Fruit fly (Drosophila melanogaster) whole organism, embryonic: ENCODE data around the gene CheB38c.

Source experiments
- Asciz ChIP-seq: fragments of 200-800 bp; sonication (Bioruptor generic); optimal IDR thresholded peaks from 2 replicates; lab custom pipeline; 2017; ENCODE audit warnings: missing biosample characterization, mild to moderate bottlenecking, missing genetic modification characterization, missing genetic modification reagents
- CG11247 ChIP-seq: fragments of 200-800 bp; sonication (Bioruptor generic); IDR thresholded peaks from 2 replicates; pipeline ENCODE4 v1.3.6; 2022; ENCODE audit warnings: missing biosample characterization, missing genetic modification characterization
- CG11504 ChIP-seq: fragments of 200-800 bp; sonication (Bioruptor generic); optimal IDR thresholded peaks from 3 replicates; lab custom pipeline; 2019; ENCODE audit warnings: missing biosample characterization, mild to moderate bottlenecking, missing genetic modification characterization, moderate library complexity
- CG11560 ChIP-seq: fragments of 200-800 bp; sonication (Bioruptor generic); IDR thresholded peaks from 3 replicates; pipeline ENCODE4 v1.3.6; 2022; ENCODE audit warnings: missing biosample characterization, missing genetic modification characterization
- CG13424 ChIP-seq: fragments of 200-800 bp; sonication (Bioruptor generic); optimal IDR thresholded peaks from 2 replicates; lab custom pipeline; 2019; ENCODE audit warnings: missing biosample characterization, mild to moderate bottlenecking, missing genetic modification characterization, moderate library complexity
- CG13624 ChIP-seq: fragments of 200-800 bp; sonication (Bioruptor generic); optimal IDR thresholded peaks from 2 replicates; lab custom pipeline; 2016; ENCODE audit warnings: missing biosample characterization, missing genetic modification characterization
- CG14710 ChIP-seq: fragments of 200-800 bp; sonication (Bioruptor generic); optimal IDR thresholded peaks from 3 replicates; lab custom pipeline; 2019; ENCODE audit warnings: missing biosample characterization, mild to moderate bottlenecking, missing genetic modification characterization, moderate library complexity
- CG14965 ChIP-seq: fragments of 200-800 bp; sonication (Bioruptor generic); optimal IDR thresholded peaks from 2 replicates; lab custom pipeline; 2016; ENCODE audit warnings: missing biosample characterization, missing genetic modification characterization, borderline replicate concordance
- CG15011 ChIP-seq: fragments of 200-800 bp; sonication (Bioruptor generic); optimal IDR thresholded peaks from 3 replicates; lab custom pipeline; 2018; ENCODE audit warnings: missing biosample characterization, mild to moderate bottlenecking, missing genetic modification characterization
- CG17328 ChIP-seq: fragments of 200-800 bp; sonication (Bioruptor generic); IDR thresholded peaks from 2 replicates; pipeline ENCODE4 v1.3.6; 2022; ENCODE audit warnings: missing biosample characterization, missing genetic modification characterization
- CG17385 ChIP-seq: fragments of 200-800 bp; sonication (Bioruptor generic); optimal IDR thresholded peaks from 3 replicates; lab custom pipeline; 2018; ENCODE audit warnings: missing biosample characterization, mild to moderate bottlenecking, missing genetic modification characterization
- CG31365 ChIP-seq: fragments of 200-800 bp; sonication (Bioruptor generic); optimal IDR thresholded peaks from 2 replicates; lab custom pipeline; 2018; ENCODE audit warnings: missing biosample characterization, mild to moderate bottlenecking, missing genetic modification characterization
- CG43689 ChIP-seq: fragments of 200-800 bp; sonication (Bioruptor generic); IDR thresholded peaks from 2 replicates; pipeline ENCODE4 v1.3.6; 2022; ENCODE audit warnings: missing biosample characterization, missing genetic modification characterization
- CG4820 ChIP-seq: fragments of 200-800 bp; sonication (Bioruptor generic); optimal IDR thresholded peaks from 3 replicates; lab custom pipeline; 2016; ENCODE audit warnings: missing biosample characterization, missing genetic modification characterization
- CG5245 ChIP-seq: fragments of 200-800 bp; sonication (Bioruptor generic); optimal IDR thresholded peaks from 3 replicates; lab custom pipeline; 2016; ENCODE audit warnings: missing biosample characterization, missing genetic modification characterization
- CG6791 ChIP-seq: fragments of 200-800 bp; sonication (Bioruptor generic); IDR thresholded peaks from 3 replicates; pipeline ENCODE4 v1.3.6; 2022; ENCODE audit warnings: missing biosample characterization, missing genetic modification characterization; ENCODE audit not compliant: partially characterized antibody
- CG6813 ChIP-seq: fragments of 200-800 bp; sonication (Bioruptor generic); optimal IDR thresholded peaks from 2 replicates; lab custom pipeline; 2017; ENCODE audit warnings: missing biosample characterization, missing genetic modification characterization, mild to moderate bottlenecking, moderate library complexity, missing genetic modification reagents
- CG7987 ChIP-seq: fragments of 200-800 bp; sonication (Bioruptor generic); optimal IDR thresholded peaks from 2 replicates; lab custom pipeline; 2018; ENCODE audit warnings: missing biosample characterization, mild to moderate bottlenecking, missing genetic modification characterization, moderate library complexity
- CG8944 ChIP-seq: fragments of 200-800 bp; sonication (Bioruptor generic); optimal IDR thresholded peaks from 3 replicates; lab custom pipeline; 2016; ENCODE audit warnings: missing biosample characterization, missing genetic modification characterization
- CrebB ChIP-seq: fragments of 200-800 bp; sonication (Bioruptor generic); optimal IDR thresholded peaks from 3 replicates; lab custom pipeline; 2018; ENCODE audit warnings: missing biosample characterization, mild to moderate bottlenecking, missing genetic modification characterization
- Doc3 ChIP-seq: fragments of 200-800 bp; sonication (Bioruptor generic); IDR thresholded peaks from 3 replicates; pipeline ENCODE4 v1.3.6; 2022; ENCODE audit warnings: missing biosample characterization, missing genetic modification characterization; ENCODE audit not compliant: partially characterized antibody
- Hr78 ChIP-seq, 2 experiments: fragments of 200-800 bp in 1 of 2; fragments of >200 bp in 1 of 2; sonication (Bioruptor generic) in 1 of 2; optimal IDR thresholded peaks; 2 replicates each; lab custom pipeline; 2017 to 2019; ENCODE audit warnings: missing biosample characterization in 2 of 2, missing genetic modification characterization in 2 of 2, mild to moderate bottlenecking in 1 of 2, moderate library complexity in 1 of 2
- Lim3 ChIP-seq: fragments of 200-800 bp; sonication (Bioruptor generic); IDR thresholded peaks from 2 replicates; pipeline ENCODE4 v1.3.6; 2022; ENCODE audit warnings: missing biosample characterization, missing genetic modification characterization
- MTF-1 ChIP-seq: fragments of 200-800 bp; sonication (Bioruptor generic); optimal IDR thresholded peaks from 2 replicates; lab custom pipeline; 2018; ENCODE audit warnings: missing biosample characterization, mild to moderate bottlenecking, missing genetic modification characterization, borderline replicate concordance
- Myb ChIP-seq: fragments of 200-800 bp; sonication (Bioruptor generic); optimal IDR thresholded peaks from 2 replicates; lab custom pipeline; 2016; ENCODE audit warnings: missing biosample characterization, missing genetic modification characterization
- NFAT ChIP-seq: fragments of 200-800 bp; sonication (Bioruptor generic); IDR thresholded peaks from 2 replicates; pipeline ENCODE4 v1.3.6; 2022; ENCODE audit warnings: missing biosample characterization, missing genetic modification characterization
- Rfx ChIP-seq: fragments of 200-800 bp; sonication (Bioruptor generic); IDR thresholded peaks from 2 replicates; pipeline ENCODE4 v1.3.6; 2022; ENCODE audit warnings: missing biosample characterization, missing genetic modification characterization
- Xrp1 ChIP-seq: fragments of 200-800 bp; sonication (Bioruptor generic); IDR thresholded peaks from 2 replicates; pipeline ENCODE4 v1.3.6; 2022; ENCODE audit warnings: missing biosample characterization, missing genetic modification characterization
- cad ChIP-seq: fragments of >200 bp; optimal IDR thresholded peaks from 2 replicates; lab custom pipeline; 2017; ENCODE audit warnings: missing biosample characterization, missing genetic modification characterization
- eyg ChIP-seq: fragments of 200-800 bp; sonication (Bioruptor generic); optimal IDR thresholded peaks from 3 replicates; lab custom pipeline; 2016; ENCODE audit warnings: missing biosample characterization, missing genetic modification characterization
- fd3F ChIP-seq: fragments of 200-800 bp; sonication (Bioruptor generic); optimal IDR thresholded peaks from 2 replicates; lab custom pipeline; 2018; ENCODE audit warnings: missing biosample characterization, mild to moderate bottlenecking, missing genetic modification characterization, moderate library complexity
- h ChIP-seq: fragments of >200 bp; optimal IDR thresholded peaks from 2 replicates; lab custom pipeline; 2017
- hb ChIP-seq: fragments of 200-800 bp; sonication (Bioruptor generic); IDR thresholded peaks from 3 replicates; pipeline ENCODE4 v1.3.6; 2022; ENCODE audit warnings: missing biosample characterization, missing genetic modification characterization; ENCODE audit not compliant: partially characterized antibody
- hbn ChIP-seq: fragments of 200-800 bp; sonication (Bioruptor generic); IDR thresholded peaks from 2 replicates; pipeline ENCODE4 v1.3.6; 2022; ENCODE audit warnings: missing biosample characterization, missing genetic modification characterization; ENCODE audit not compliant: partially characterized antibody
- inv ChIP-seq: fragments of 200-800 bp; sonication (Bioruptor generic); IDR thresholded peaks from 2 replicates; pipeline ENCODE4 v1.3.6; 2022; ENCODE audit warnings: missing biosample characterization, missing genetic modification characterization; ENCODE audit not compliant: partially characterized antibody
- lola ChIP-seq, 3 experiments: fragments of >200 bp in 2 of 3; fragments of 200-800 bp in 1 of 3; sonication (Bioruptor generic) in 1 of 3; optimal IDR thresholded peaks; 2 replicates each; lab custom pipeline; 2017 to 2019; ENCODE audit warnings: missing biosample characterization in 3 of 3, missing genetic modification characterization in 3 of 3, mild to moderate bottlenecking in 1 of 3, moderate library complexity in 1 of 3
- nerfin-1 ChIP-seq: fragments of 200-800 bp; sonication (Bioruptor generic); optimal IDR thresholded peaks from 3 replicates; lab custom pipeline; 2019; ENCODE audit warnings: missing biosample characterization, mild to moderate bottlenecking, missing genetic modification characterization, moderate library complexity
- nerfin-2 ChIP-seq: fragments of 200-800 bp; sonication (Bioruptor generic); IDR thresholded peaks from 2 replicates; pipeline ENCODE4 v1.3.6; 2022; ENCODE audit warnings: missing biosample characterization, missing genetic modification characterization; ENCODE audit not compliant: partially characterized antibody
- p53 ChIP-seq: fragments of 200-800 bp; sonication (Bioruptor generic); optimal IDR thresholded peaks from 2 replicates; lab custom pipeline; 2016; ENCODE audit warnings: missing biosample characterization, missing genetic modification characterization
- pho ChIP-seq: fragments of 200-800 bp; sonication (Bioruptor generic); optimal IDR thresholded peaks from 2 replicates; lab custom pipeline; 2016; ENCODE audit warnings: missing biosample characterization, missing genetic modification characterization
- pum ChIP-seq: fragments of 200-800 bp; sonication (Bioruptor generic); optimal IDR thresholded peaks from 2 replicates; lab custom pipeline; 2016; ENCODE audit warnings: missing biosample characterization, missing genetic modification characterization
- pzg ChIP-seq: fragments of 200-800 bp; sonication (Bioruptor generic); optimal IDR thresholded peaks from 3 replicates; lab custom pipeline; 2018; ENCODE audit warnings: missing biosample characterization, mild to moderate bottlenecking, missing genetic modification characterization, moderate library complexity
- sim ChIP-seq: fragments of 200-800 bp; sonication (Bioruptor generic); IDR thresholded peaks from 2 replicates; pipeline ENCODE4 v1.3.6; 2022; ENCODE audit warnings: missing biosample characterization, missing genetic modification characterization
- slp2 ChIP-seq: fragments of 200-800 bp; sonication (Bioruptor generic); optimal IDR thresholded peaks from 2 replicates; lab custom pipeline; 2016; ENCODE audit warnings: missing biosample characterization, missing genetic modification characterization
- tna ChIP-seq: fragments of 200-800 bp; sonication (Bioruptor generic); IDR thresholded peaks from 2 replicates; pipeline ENCODE4 v1.3.6; 2022; ENCODE audit warnings: missing biosample characterization, missing genetic modification characterization; ENCODE audit not compliant: partially characterized antibody
- vvl ChIP-seq: fragments of 200-800 bp; sonication (Bioruptor generic); IDR thresholded peaks from 2 replicates; pipeline ENCODE4 v1.3.6; 2022; ENCODE audit warnings: missing biosample characterization, missing genetic modification characterization
- wdn ChIP-seq: fragments of 200-800 bp; sonication (Bioruptor generic); IDR thresholded peaks from 2 replicates; pipeline ENCODE4 v1.3.6; 2022; ENCODE audit warnings: missing biosample characterization, missing genetic modification characterization
- zf30C ChIP-seq: fragments of 200-800 bp; sonication (Bioruptor generic); optimal IDR thresholded peaks from 3 replicates; lab custom pipeline; 2018; ENCODE audit warnings: missing biosample characterization, mild to moderate bottlenecking, missing genetic modification characterization

Gene CheB38c

dm6 chr2L:20787271-20787791 is 33.3 kb downstream of the CheB38c start, which contains the start of gene Pomp (continued):
- TF ChIP-seq pho (GFP tag; lab: Kevin White, UChicago) (peak; percentile 33), CrebB (tag; lab: Kevin White, UChicago) (peak; percentile 69), CG15011 (GFP tag; lab: Kevin White, UChicago) (peak; percentile 80), Rfx (peak; percentile 88), Asciz (GFP tag; lab: Kevin White, UChicago) (peak; percentile 86), p53 (GFP tag; lab: Kevin White, UChicago) (peak; percentile 62), inv (GFP tag; lab: Robert Waterston, UW) (peak; percentile 56), sim (GFP tag; lab: Robert Waterston, UW) (peak; percentile 80), Doc3 (GFP tag; lab: Robert Waterston, UW) (no peak), NFAT (GFP tag; lab: Robert Waterston, UW) (peak; percentile 92), h (no peak), CG13424 (tag; lab: Kevin White, UChicago) (peak; percentile 71), CG11247 (peak; percentile 89), Lim3 (GFP tag; lab: Robert Waterston, UW) (peak; percentile 48; the same call in 1 of the 2 replicates), tna (GFP tag; lab: Robert Waterston, UW) (peak; percentile 46; the same call in 1 of the 2 replicates), lola (GFP tag; optimal IDR thresholded peaks at IDR 0.05; lab: Kevin White, UChicago) (peak in 1 of 3 experiments; percentile 70), hb (GFP tag; lab: Robert Waterston, UW) (peak; percentile 63; the same call in 2 of the 3 replicates), CG6813 (peak; percentile 80), Hr78 (GFP tag; optimal IDR thresholded peaks at IDR 0.05; lab: Kevin White, UChicago) (peak in 1 of 2 experiments; percentile 72), CG17328 (peak; percentile 89), slp2 (GFP tag; lab: Kevin White, UChicago) (peak; percentile 12), cad (GFP tag; lab: Kevin White, UChicago) (no peak), nerfin-2 (GFP tag; lab: Robert Waterston, UW) (0 out of 2 replicates have a peak, but pooled peaks have one; percentile 35), fd3F (GFP tag; lab: Kevin White, UChicago) (peak; percentile 67), CG11560 (tag; lab: Robert Waterston, UW) (peak; percentile 100), CG5245 (GFP tag; lab: Kevin White, UChicago) (peak; percentile 86), Xrp1 (GFP tag; lab: Robert Waterston, UW) (peak; percentile 95), CG8944 (GFP tag; lab: Kevin White, UChicago) (peak; percentile 52), CG11504 (tag; lab: Kevin White, UChicago) (peak; percentile 88), CG6791 (GFP tag; lab: Robert Waterston, UW) (peak; percentile 53; the same call in 2 of the 3 replicates), zf30C (GFP tag; lab: Kevin White, UChicago) (peak; percentile 0), vvl (GFP tag; lab: Robert Waterston, UW) (peak; percentile 95), pum (GFP tag; lab: Kevin White, UChicago) (peak; percentile 47), CG31365 (peak; percentile 59), wdn (GFP tag; lab: Robert Waterston, UW) (peak; percentile 67), nerfin-1 (tag; lab: Kevin White, UChicago) (peak; percentile 58), MTF-1 (peak; percentile 75), CG43689 (GFP tag; lab: Robert Waterston, UW) (0 out of 2 replicates have a peak, but pooled peaks have one; percentile 18), Myb (peak; percentile 42), CG17385 (peak; percentile 76), eyg (GFP tag; lab: Kevin White, UChicago) (peak; percentile 2), CG14965 (GFP tag; lab: Kevin White, UChicago) (no peak), pzg (GFP tag; lab: Kevin White, UChicago) (peak; percentile 95), CG4820 (GFP tag; lab: Kevin White, UChicago) (peak; percentile 78), CG13624 (GFP tag; lab: Kevin White, UChicago) (peak; percentile 38), hbn (GFP tag; lab: Robert Waterston, UW) (no peak; the same call in 1 of the 2 replicates), CG14710 (peak; percentile 84), CG7987 (GFP tag; lab: Kevin White, UChicago) (peak; percentile 80)
